Fruit fly (Drosophila melanogaster): Measurements from ENCODE around the gene CG5708.

CG5708 gene

DNA sequence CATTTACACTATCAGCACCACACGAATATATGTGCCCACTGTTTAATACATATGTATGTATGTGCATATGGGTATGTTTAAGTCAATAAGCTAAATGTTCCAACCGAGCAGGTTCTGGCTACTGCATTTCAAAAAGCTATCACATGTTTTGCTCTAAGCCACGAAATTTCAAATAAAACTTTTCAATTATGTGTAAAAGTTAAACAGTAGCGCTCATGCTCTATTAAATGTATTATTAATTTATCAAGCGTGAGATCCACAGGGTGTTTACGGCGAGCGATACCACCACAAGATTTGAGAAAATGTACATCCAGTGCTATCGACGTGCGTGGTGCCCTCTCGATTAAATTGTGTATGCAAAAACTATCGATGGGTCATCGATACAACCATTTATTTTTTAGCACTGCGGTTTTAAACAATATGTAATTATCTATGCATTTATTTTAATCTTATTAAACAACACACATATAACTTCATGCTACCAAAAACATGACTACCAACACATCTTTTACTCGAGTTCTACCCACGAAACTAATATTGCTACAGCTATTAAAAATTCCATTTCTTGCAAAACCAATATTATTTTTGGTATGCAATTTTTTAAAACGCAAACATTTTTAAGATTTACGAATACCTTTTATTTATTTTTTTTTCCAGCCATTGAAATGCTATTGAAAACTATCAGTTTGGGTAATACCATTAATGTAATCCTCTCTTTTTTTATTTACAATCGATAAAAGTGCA, 34.3 kb upstream of the CG5708 start, which contains the start of gene Pten (continued):
- peak; percentile 88; the same call in 1 of the 3 replicates for TF ChIP-seq jigr1 (GFP tag; IDR thresholded peaks at IDR 0.05)
- TF ChIP-seq B-H1 (GFP tag; IDR thresholded peaks at IDR 0.05) = peak; percentile 58; the same call in 2 of the 3 replicates
- no peak for TF ChIP-seq dan (GFP tag; IDR thresholded peaks at IDR 0.05)
- peak; percentile 90 for TF ChIP-seq CG7963 (GFP tag; IDR thresholded peaks at IDR 0.05; ENCODE audit: partially characterized antibody)
- no peak for TF ChIP-seq CG13123 (GFP tag; optimal IDR thresholded peaks at IDR 0.05)
- peak; percentile 60 for TF ChIP-seq E2f2 (GFP tag; IDR thresholded peaks at IDR 0.05)
- TF ChIP-seq Lpt (GFP tag; optimal IDR thresholded peaks at IDR 0.05) = no peak
- TF ChIP-seq kni (GFP tag; optimal IDR thresholded peaks at IDR 0.05) = no peak
- peak; percentile 7 for TF ChIP-seq CG3065 (GFP tag; optimal IDR thresholded peaks at IDR 0.05)
- TF ChIP-seq Gsc (GFP tag; IDR thresholded peaks at IDR 0.05) = no peak
- TF ChIP-seq lmd (GFP tag; IDR thresholded peaks at IDR 0.05) = no peak
- TF ChIP-seq MESR4 (GFP tag; optimal IDR thresholded peaks at IDR 0.05) = peak; percentile 92
- TF ChIP-seq CG6254 (GFP tag; optimal IDR thresholded peaks at IDR 0.05) = peak; percentile 100
- no peak for TF ChIP-seq vfl (GFP tag; optimal IDR thresholded peaks at IDR 0.05)
- peak; percentile 92; the same call in 2 of the 3 replicates for TF ChIP-seq CG11560 (tag; IDR thresholded peaks at IDR 0.05)
- peak; percentile 63 for TF ChIP-seq Hsf (GFP tag; optimal IDR thresholded peaks at IDR 0.05)
- TF ChIP-seq CG9932 (GFP tag; IDR thresholded peaks at IDR 0.05) = no peak
- no peak for TF ChIP-seq lov (optimal IDR thresholded peaks at IDR 0.05)
- no peak for TF ChIP-seq lov (GFP tag; IDR thresholded peaks at IDR 0.05)
- TF ChIP-seq CG6791 (GFP tag; IDR thresholded peaks at IDR 0.05; ENCODE audit: partially characterized antibody) = peak; percentile 93
- peak; percentile 87; the same call in 2 of the 3 replicates for TF ChIP-seq hb (GFP tag; IDR thresholded peaks at IDR 0.05; ENCODE audit: partially characterized antibody)
- peak; percentile 88 for TF ChIP-seq tna (GFP tag; IDR thresholded peaks at IDR 0.05; ENCODE audit: partially characterized antibody)
- peak; percentile 63 for TF ChIP-seq Sox100B (GFP tag; optimal IDR thresholded peaks at IDR 0.05)
- TF ChIP-seq CG2202 (tag; optimal IDR thresholded peaks at IDR 0.05) = no peak
- TF ChIP-seq CG13287 (GFP tag; IDR thresholded peaks at IDR 0.05; ENCODE audit: partially characterized antibody) = peak; percentile 84
- peak; percentile 45 for TF ChIP-seq luna (GFP tag; optimal IDR thresholded peaks at IDR 0.05)
- TF ChIP-seq CG1832 (GFP tag; optimal IDR thresholded peaks at IDR 0.05) = no peak
- TF ChIP-seq CG12769 (tag; optimal IDR thresholded peaks at IDR 0.05) = no peak
- no peak for TF ChIP-seq CG16779 (GFP tag; IDR thresholded peaks at IDR 0.05)
- peak; percentile 25 for TF ChIP-seq CG9437 (GFP tag; optimal IDR thresholded peaks at IDR 0.05)
- TF ChIP-seq ara (GFP tag; IDR thresholded peaks at IDR 0.05) = no peak
- TF ChIP-seq hkb (optimal IDR thresholded peaks at IDR 0.05) = no peak
- TF ChIP-seq hkb (GFP tag; IDR thresholded peaks at IDR 0.05) = peak; percentile 59; the same call in 1 of the 2 replicates
- TF ChIP-seq crc (GFP tag; optimal IDR thresholded peaks at IDR 0.05) = peak; percentile 46
- peak; percentile 10 for TF ChIP-seq CG8089 (GFP tag; optimal IDR thresholded peaks at IDR 0.05)
- TF ChIP-seq usp (GFP tag; optimal IDR thresholded peaks at IDR 0.05) = no peak
- peak; percentile 43; the same call in 2 of the 3 replicates for TF ChIP-seq CG14050 (GFP tag; IDR thresholded peaks at IDR 0.05)
- peak; percentile 82 for TF ChIP-seq CG17829 (tag; optimal IDR thresholded peaks at IDR 0.05)
- TF ChIP-seq CG10321 (GFP tag; IDR thresholded peaks at IDR 0.05) = no peak
- peak; percentile 75 for TF ChIP-seq Bteb2 (GFP tag; optimal IDR thresholded peaks at IDR 0.05)
- peak; percentile 44 for TF ChIP-seq fd102C (GFP tag; optimal IDR thresholded peaks at IDR 0.05)
- TF ChIP-seq CG15073 (GFP tag; optimal IDR thresholded peaks at IDR 0.05) = no peak
- no peak for TF ChIP-seq CG31388 (GFP tag; optimal IDR thresholded peaks at IDR 0.05)
- peak; percentile 33 for TF ChIP-seq psq (GFP tag; optimal IDR thresholded peaks at IDR 0.05)
- TF ChIP-seq dati (GFP tag; IDR thresholded peaks at IDR 0.05) = no peak
- no peak for TF ChIP-seq Bdp1 (GFP tag; optimal IDR thresholded peaks at IDR 0.05)
- TF ChIP-seq cas (GFP tag; IDR thresholded peaks at IDR 0.05) = no peak
- TF ChIP-seq Xbp1 (GFP tag; optimal IDR thresholded peaks at IDR 0.05) = peak; percentile 56
- TF ChIP-seq az2 (GFP tag; optimal IDR thresholded peaks at IDR 0.05) = peak; percentile 62
- peak; percentile 31 for TF ChIP-seq pb (GFP tag; optimal IDR thresholded peaks at IDR 0.05)
- peak; percentile 83 for TF ChIP-seq pzg (GFP tag; optimal IDR thresholded peaks at IDR 0.05)

Measured in whole organism, embryonic.